Fruit fly (Drosophila melanogaster) whole organism, embryonic: ENCODE measurements around the gene Obp99d.

Experiments used
- Atf6 ChIP-seq: fragments of 200-800 bp; sonication (Bioruptor generic); IDR thresholded peaks from 2 replicates; pipeline ENCODE4 v1.3.6; 2022; ENCODE audit warnings: missing biosample characterization, missing genetic modification characterization
- BEAF-32 ChIP-seq: fragments of 200-800 bp; sonication (Bioruptor generic); optimal IDR thresholded peaks from 3 replicates; lab custom pipeline; 2017; ENCODE audit warnings: missing biosample characterization, missing genetic modification characterization, mild to moderate bottlenecking, moderate library complexity, missing genetic modification reagents
- CG10654 ChIP-seq: fragments of 200-800 bp; sonication (Bioruptor generic); optimal IDR thresholded peaks from 2 replicates; lab custom pipeline; 2016; ENCODE audit warnings: missing biosample characterization, missing genetic modification characterization
- CG12219 ChIP-seq: fragments of 200-800 bp; sonication (Bioruptor generic); optimal IDR thresholded peaks from 3 replicates; lab custom pipeline; 2018; ENCODE audit warnings: missing biosample characterization, mild to moderate bottlenecking, missing genetic modification characterization
- CG12299 ChIP-seq: fragments of 200-800 bp; sonication (Bioruptor generic); optimal IDR thresholded peaks from 2 replicates; lab custom pipeline; 2018; ENCODE audit warnings: missing biosample characterization, mild to moderate bottlenecking, missing genetic modification characterization
- CG14710 ChIP-seq: fragments of 200-800 bp; sonication (Bioruptor generic); optimal IDR thresholded peaks from 3 replicates; lab custom pipeline; 2019; ENCODE audit warnings: missing biosample characterization, mild to moderate bottlenecking, missing genetic modification characterization, moderate library complexity
- CG14860 ChIP-seq: fragments of 200-800 bp; sonication (Bioruptor generic); IDR thresholded peaks from 3 replicates; pipeline ENCODE4 v1.3.6; 2022; ENCODE audit warnings: missing biosample characterization, missing genetic modification characterization; ENCODE audit not compliant: partially characterized antibody
- CG15073 ChIP-seq: fragments of 200-800 bp; sonication (Bioruptor generic); optimal IDR thresholded peaks from 2 replicates; lab custom pipeline; 2016; ENCODE audit warnings: missing biosample characterization, missing genetic modification characterization
- CG15514 ChIP-seq: fragments of 200-800 bp; sonication (Bioruptor generic); optimal IDR thresholded peaks from 3 replicates; lab custom pipeline; 2017; ENCODE audit warnings: missing biosample characterization, missing genetic modification characterization, mild to moderate bottlenecking, moderate library complexity, missing genetic modification reagents
- CG16815 ChIP-seq: fragments of 200-800 bp; sonication (Bioruptor generic); optimal IDR thresholded peaks from 3 replicates; lab custom pipeline; 2017; ENCODE audit warnings: missing biosample characterization, mild to moderate bottlenecking, missing genetic modification characterization
- CG16863 ChIP-seq: fragments of 200-800 bp; sonication (Bioruptor generic); optimal IDR thresholded peaks from 3 replicates; lab custom pipeline; 2016; ENCODE audit warnings: missing biosample characterization, missing genetic modification characterization
- CG17328 ChIP-seq: fragments of 200-800 bp; sonication (Bioruptor generic); IDR thresholded peaks from 2 replicates; pipeline ENCODE4 v1.3.6; 2022; ENCODE audit warnings: missing biosample characterization, missing genetic modification characterization
- CG2889 ChIP-seq: fragments of 200-800 bp; sonication (Bioruptor generic); IDR thresholded peaks from 3 replicates; pipeline ENCODE4 v1.3.6; 2022; ENCODE audit warnings: missing biosample characterization, missing genetic modification characterization
- CG3847 ChIP-seq: fragments of 200-800 bp; sonication (Bioruptor generic); IDR thresholded peaks from 2 replicates; pipeline ENCODE4 v1.3.6; 2022; ENCODE audit warnings: missing biosample characterization, missing genetic modification characterization
- CG4854 ChIP-seq: fragments of 200-800 bp; sonication (Bioruptor generic); optimal IDR thresholded peaks from 2 replicates; lab custom pipeline; 2016; ENCODE audit warnings: missing biosample characterization, missing genetic modification characterization, inconsistent platforms
- CG7357 ChIP-seq: fragments of 200-800 bp; sonication (Bioruptor generic); IDR thresholded peaks from 3 replicates; pipeline ENCODE4 v1.3.6; 2022; ENCODE audit warnings: missing biosample characterization, missing genetic modification characterization
- CG9817 ChIP-seq: fragments of 200-800 bp; sonication (Bioruptor generic); optimal IDR thresholded peaks from 2 replicates; lab custom pipeline; 2018; ENCODE audit warnings: missing biosample characterization, mild to moderate bottlenecking, missing genetic modification characterization, moderate library complexity
- CoRest ChIP-seq: fragments of 200-800 bp; sonication (Bioruptor generic); optimal IDR thresholded peaks from 3 replicates; lab custom pipeline; 2018; ENCODE audit warnings: missing biosample characterization, mild to moderate bottlenecking, missing genetic modification characterization, moderate library complexity
- Deaf1 ChIP-seq: fragments of 200-800 bp; optimal IDR thresholded peaks from 3 replicates; lab custom pipeline; 2019; ENCODE audit warnings: missing biosample characterization, mild to moderate bottlenecking, missing genetic modification characterization, moderate library complexity
- Drgx ChIP-seq: fragments of 200-800 bp; sonication (Bioruptor generic); IDR thresholded peaks from 2 replicates; pipeline ENCODE4 v1.3.6; 2022; ENCODE audit warnings: missing biosample characterization, missing genetic modification characterization
- ERR ChIP-seq: fragments of 200-800 bp; sonication (Bioruptor generic); optimal IDR thresholded peaks from 2 replicates; lab custom pipeline; 2016; ENCODE audit warnings: missing biosample characterization, missing genetic modification characterization
- GATAe ChIP-seq: fragments of 200-800 bp; sonication (Bioruptor generic); conservative IDR thresholded peaks from 2 replicates; pipeline ENCODE4 v1.3.6; 2022; ENCODE audit warnings: missing biosample characterization, missing genetic modification characterization
- H2.0 ChIP-seq: fragments of 200-800 bp; sonication (Bioruptor generic); IDR thresholded peaks from 2 replicates; pipeline ENCODE4 v1.3.6; 2022; ENCODE audit warnings: missing biosample characterization, missing genetic modification characterization
- Hmx ChIP-seq: fragments of 200-800 bp; sonication (Bioruptor generic); optimal IDR thresholded peaks from 2 replicates; lab custom pipeline; 2016; ENCODE audit warnings: missing biosample characterization, missing genetic modification characterization
- Hr51 ChIP-seq, 2 experiments: fragments of 200-800 bp; sonication (Bioruptor generic); optimal IDR thresholded peaks; 2 replicates in 1 of 2; 3 replicates in 1 of 2; lab custom pipeline; 2016 to 2018; ENCODE audit warnings: missing biosample characterization in 2 of 2, missing genetic modification characterization in 2 of 2, mild to moderate bottlenecking in 1 of 2, moderate library complexity in 1 of 2
- Kr ChIP-seq: fragments of 200-800 bp; sonication (Bioruptor generic); optimal IDR thresholded peaks from 2 replicates; lab custom pipeline; 2017; ENCODE audit warnings: missing biosample characterization, mild to moderate bottlenecking, missing genetic modification characterization
- NC2α ChIP-seq: fragments of 200-800 bp; sonication (Bioruptor generic); optimal IDR thresholded peaks from 2 replicates; lab custom pipeline; 2016; ENCODE audit warnings: missing biosample characterization, missing genetic modification characterization
- NfI ChIP-seq: fragments of 200-800 bp; sonication (Bioruptor generic); optimal IDR thresholded peaks from 3 replicates; lab custom pipeline; 2018; ENCODE audit warnings: missing biosample characterization, mild to moderate bottlenecking, missing genetic modification characterization, moderate library complexity
- Sin3A ChIP-seq: fragments of >200 bp; optimal IDR thresholded peaks from 2 replicates; lab custom pipeline; 2018
- Sry-δ ChIP-seq: fragments of 200-800 bp; sonication (Bioruptor generic); optimal IDR thresholded peaks from 2 replicates; lab custom pipeline; 2016; ENCODE audit warnings: missing biosample characterization, missing genetic modification characterization
- amos ChIP-seq: fragments of 200-800 bp; sonication (Bioruptor generic); IDR thresholded peaks from 2 replicates; pipeline ENCODE4 v1.3.6; 2022; ENCODE audit warnings: missing biosample characterization, missing genetic modification characterization; ENCODE audit not compliant: partially characterized antibody
- bigmax ChIP-seq: fragments of 200-800 bp; sonication (Bioruptor generic); optimal IDR thresholded peaks from 2 replicates; lab custom pipeline; 2018; ENCODE audit warnings: missing biosample characterization, mild to moderate bottlenecking, missing genetic modification characterization
- corto ChIP-seq: fragments of 200-800 bp; sonication (Bioruptor generic); optimal IDR thresholded peaks from 2 replicates; lab custom pipeline; 2016; ENCODE audit warnings: missing biosample characterization, mild to moderate bottlenecking, missing genetic modification characterization, moderate library complexity
- crol ChIP-seq: fragments of 200-800 bp; sonication (Bioruptor generic); IDR thresholded peaks from 2 replicates; pipeline ENCODE4 v1.3.6; 2022; ENCODE audit warnings: missing biosample characterization, missing genetic modification characterization
- dmrt99B ChIP-seq: fragments of 200-800 bp; sonication (Bioruptor generic); optimal IDR thresholded peaks from 2 replicates; lab custom pipeline; 2018; ENCODE audit warnings: missing biosample characterization, mild to moderate bottlenecking, missing genetic modification characterization, moderate library complexity
- fd3F ChIP-seq: fragments of 200-800 bp; sonication (Bioruptor generic); optimal IDR thresholded peaks from 2 replicates; lab custom pipeline; 2018; ENCODE audit warnings: missing biosample characterization, mild to moderate bottlenecking, missing genetic modification characterization, moderate library complexity
- gcm2 ChIP-seq: fragments of 200-800 bp; sonication (Bioruptor generic); optimal IDR thresholded peaks from 2 replicates; lab custom pipeline; 2016; ENCODE audit warnings: missing biosample characterization, missing genetic modification characterization
- gem ChIP-seq: fragments of 200-800 bp; sonication (Bioruptor generic); optimal IDR thresholded peaks from 2 replicates; lab custom pipeline; 2019; ENCODE audit warnings: missing biosample characterization, mild to moderate bottlenecking, missing genetic modification characterization, moderate library complexity
- ind ChIP-seq: fragments of 200-800 bp; sonication (Bioruptor generic); optimal IDR thresholded peaks from 3 replicates; lab custom pipeline; 2016; ENCODE audit warnings: missing biosample characterization, missing genetic modification characterization
- kni ChIP-seq: fragments of 200-800 bp; sonication (Bioruptor generic); optimal IDR thresholded peaks from 3 replicates; lab custom pipeline; 2017; ENCODE audit warnings: mild to moderate bottlenecking, missing biosample characterization, missing genetic modification reagents, missing genetic modification characterization
- nerfin-2 ChIP-seq: fragments of 200-800 bp; sonication (Bioruptor generic); IDR thresholded peaks from 2 replicates; pipeline ENCODE4 v1.3.6; 2022; ENCODE audit warnings: missing biosample characterization, missing genetic modification characterization; ENCODE audit not compliant: partially characterized antibody
- phol ChIP-seq: fragments of 200-800 bp; sonication (Bioruptor generic); optimal IDR thresholded peaks from 3 replicates; lab custom pipeline; 2018; ENCODE audit warnings: missing biosample characterization, mild to moderate bottlenecking, missing genetic modification characterization, moderate library complexity
- prd ChIP-seq, 3 experiments: fragments of >200 bp in 2 of 3; fragments of 200-800 bp in 1 of 3; sonication (Bioruptor generic) in 1 of 3; optimal IDR thresholded peaks in 2 of 3; IDR thresholded peaks in 1 of 3; 2 replicates in 2 of 3; 3 replicates in 1 of 3; pipeline versions ENCODE4 v1.3.6 to Lab custom; 2017 to 2022; ENCODE audit warnings: missing biosample characterization in 1 of 3, missing genetic modification characterization in 1 of 3
- pzg ChIP-seq: fragments of 200-800 bp; sonication (Bioruptor generic); optimal IDR thresholded peaks from 3 replicates; lab custom pipeline; 2018; ENCODE audit warnings: missing biosample characterization, mild to moderate bottlenecking, missing genetic modification characterization, moderate library complexity
- repo ChIP-seq: fragments of 200-800 bp; sonication (Bioruptor generic); optimal IDR thresholded peaks from 2 replicates; lab custom pipeline; 2016; ENCODE audit warnings: missing biosample characterization, missing genetic modification characterization
- row ChIP-seq: fragments of 200-800 bp; sonication (Bioruptor generic); IDR thresholded peaks from 3 replicates; pipeline ENCODE4 v1.3.6; 2022; ENCODE audit warnings: missing biosample characterization, missing genetic modification characterization
- so ChIP-seq: fragments of 200-800 bp; sonication (Bioruptor generic); IDR thresholded peaks from 3 replicates; pipeline ENCODE4 v1.3.6; 2022; ENCODE audit warnings: missing biosample characterization, missing genetic modification characterization
- stwl ChIP-seq: fragments of 200-800 bp; sonication (Bioruptor generic); optimal IDR thresholded peaks from 3 replicates; lab custom pipeline; 2018; ENCODE audit warnings: missing biosample characterization, mild to moderate bottlenecking, missing genetic modification characterization, moderate library complexity
- twi ChIP-seq: fragments of 200-800 bp; optimal IDR thresholded peaks from 2 replicates; lab custom pipeline; 2019; ENCODE audit warnings: missing biosample characterization, mild to moderate bottlenecking, missing genetic modification characterization, moderate library complexity

Obp99d gene

dm6 chr3R:29704557-29704956, 9.7 kb upstream of the Obp99d start (continued):
- TF ChIP-seq nerfin-2 = no peak
- TF ChIP-seq twi (tag; lab: Kevin White, UChicago) = no peak

- no peak for TF ChIP-seq amos (GFP tag; lab: Robert Waterston, UW)
- TF ChIP-seq fd3F (GFP tag; lab: Kevin White, UChicago) = no peak
- no peak for TF ChIP-seq so (GFP tag; lab: Robert Waterston, UW)
- TF ChIP-seq H2.0 (GFP tag; lab: Robert Waterston, UW) = no peak
- no peak for TF ChIP-seq stwl (tag; lab: Kevin White, UChicago)
- TF ChIP-seq CG15514 (GFP tag; lab: Kevin White, UChicago) = no peak
- no peak for TF ChIP-seq NfI
- no peak for TF ChIP-seq Hmx (GFP tag; lab: Kevin White, UChicago)
- no peak for TF ChIP-seq NC2α (GFP tag; lab: Kevin White, UChicago)
- TF ChIP-seq CG10654 (GFP tag; lab: Kevin White, UChicago) = no peak
- no peak for TF ChIP-seq CG4854
- TF ChIP-seq CG15073 = no peak
- TF ChIP-seq CG12219 = no peak
- no peak for TF ChIP-seq CG2889 (GFP tag; lab: Robert Waterston, UW)
- no peak for TF ChIP-seq bigmax (GFP tag; lab: Kevin White, UChicago)
- TF ChIP-seq CG7357 (GFP tag; lab: Robert Waterston, UW) = no peak
- no peak for TF ChIP-seq CG12299 (tag; lab: Kevin White, UChicago)
- no peak for TF ChIP-seq repo
- TF ChIP-seq gem = peak; percentile 52
- TF ChIP-seq Sry-δ (GFP tag; lab: Kevin White, UChicago) = no peak
- TF ChIP-seq Sin3A (lab: Kevin White, UChicago) = no peak
- no peak for TF ChIP-seq CG3847
- TF ChIP-seq row = peak; percentile 60
- no peak for TF ChIP-seq prd (optimal IDR thresholded peaks at IDR 0.05; lab: Kevin White, UChicago)
- no peak for TF ChIP-seq prd (GFP tag; IDR thresholded peaks at IDR 0.05; lab: Robert Waterston, UW)
- TF ChIP-seq CG17328 = 0 out of 2 replicates have a peak, but pooled peaks have one; percentile 7
- TF ChIP-seq dmrt99B (tag; lab: Kevin White, UChicago) = peak; percentile 65
- TF ChIP-seq GATAe (GFP tag; lab: Robert Waterston, UW) = no peak
- no peak for TF ChIP-seq CG16863
- peak; percentile 22 for TF ChIP-seq Deaf1 (tag; lab: Kevin White, UChicago)
- TF ChIP-seq pzg (GFP tag; lab: Kevin White, UChicago) = no peak
- no peak for TF ChIP-seq CG9817 (tag; lab: Kevin White, UChicago)
- TF ChIP-seq BEAF-32 (GFP tag; lab: Kevin White, UChicago) = no peak
- no peak for TF ChIP-seq crol
- no peak for TF ChIP-seq gcm2
- no peak for TF ChIP-seq ind (GFP tag; lab: Kevin White, UChicago)
- TF ChIP-seq ERR (GFP tag; lab: Kevin White, UChicago) = no peak
- TF ChIP-seq CoRest (tag; lab: Kevin White, UChicago) = peak; percentile 0
- no peak for TF ChIP-seq CG14860 (GFP tag; lab: Robert Waterston, UW)
- no peak for TF ChIP-seq CG16815 (GFP tag; lab: Kevin White, UChicago)
- TF ChIP-seq corto (GFP tag; lab: Kevin White, UChicago) = no peak
- peak in 1 of 2 experiments; percentile 60 for TF ChIP-seq Hr51 (GFP tag; optimal IDR thresholded peaks at IDR 0.05; lab: Kevin White, UChicago)
- TF ChIP-seq Drgx (GFP tag; lab: Robert Waterston, UW) = no peak
- TF ChIP-seq kni (GFP tag; lab: Kevin White, UChicago) = no peak
- no peak for TF ChIP-seq Atf6 (GFP tag; lab: Robert Waterston, UW)
- peak; percentile 12 for TF ChIP-seq phol
- TF ChIP-seq Kr (GFP tag; lab: Kevin White, UChicago) = no peak
- TF ChIP-seq CG14710 (tag; lab: Kevin White, UChicago) = no peak
These were observed 8.5 kb upstream of the Obp99d start for dm6 chr3R:29705789-29706303.
